Fruit fly (Drosophila melanogaster) whole organism, larva: ENCODE data around the gene CG14540.

Experiments used
- noc ChIP-seq: fragments of 200-800 bp; sonication (Bioruptor generic); optimal IDR thresholded peaks from 3 replicates; lab custom pipeline; 2019; ENCODE audit warnings: missing biosample characterization, mild to moderate bottlenecking, missing genetic modification characterization, moderate library complexity

CG14540 gene

dm6 chr3R:26000720-26001682, 41.9 kb downstream of the CG14540 start:
- TF ChIP-seq noc (tag; lab: Kevin White, UChicago), result no peak

- TF ChIP-seq noc (tag; lab: Kevin White, UChicago), result no peak
Observed at dm6 chr3R:26002039-26002438, 43.0 kb downstream of the CG14540 start.

- TF ChIP-seq noc (tag; lab: Kevin White, UChicago), result no peak
Observed at dm6 chr3R:26002570-26003332, 43.7 kb downstream of the CG14540 start.

- TF ChIP-seq noc (tag; lab: Kevin White, UChicago), result peak; percentile 16
Observed at dm6 chr3R:26004377-26005000, 45.4 kb downstream of the CG14540 start.

- TF ChIP-seq noc (tag; lab: Kevin White, UChicago), result no peak
Observed at dm6 chr3R:26005619-26005977, 46.5 kb downstream of the CG14540 start.

- peak; percentile 57 for TF ChIP-seq noc (tag; lab: Kevin White, UChicago)
Observed at dm6 chr3R:26005978-26006934, 47.2 kb downstream of the CG14540 start.

- no peak for TF ChIP-seq noc (tag; lab: Kevin White, UChicago)
Observed at dm6 chr3R:26007298-26007697, 48.2 kb downstream of the CG14540 start.

- peak; percentile 56 for TF ChIP-seq noc (tag; lab: Kevin White, UChicago)
Observed at dm6 chr3R:26007964-26008868, 49.1 kb downstream of the CG14540 start.

dm6 chr3R:26008892-26009539, 49.9 kb downstream of the CG14540 start:
- peak; percentile 85 for TF ChIP-seq noc (tag; lab: Kevin White, UChicago)

- no peak for TF ChIP-seq noc (tag; lab: Kevin White, UChicago)
Observed at dm6 chr3R:26009766-26010414, 50.8 kb downstream of the CG14540 start.

- no peak for TF ChIP-seq noc (tag; lab: Kevin White, UChicago)
Observed at dm6 chr3R:26010628-26011027, 51.5 kb downstream of the CG14540 start.
